Worm (Caenorhabditis elegans) whole organism, L1 larva: Measurements from ENCODE around the gene C08F1.12.

Source experiments
- C16A3.4 ChIP-seq: fragments of 150-350 bp; optimal IDR thresholded peaks from 2 replicates; lab custom pipeline; 2014; ENCODE audit warnings: missing biosample characterization, missing genetic modification characterization
- F16B12.6 ChIP-seq: fragments of 150-350 bp; optimal IDR thresholded peaks from 2 replicates; lab custom pipeline; 2014; ENCODE audit warnings: missing biosample characterization, missing genetic modification characterization
- aha-1 ChIP-seq: fragments of 150-350 bp; optimal IDR thresholded peaks from 2 replicates; lab custom pipeline; 2014; ENCODE audit warnings: missing biosample characterization, missing genetic modification characterization
- alr-1 ChIP-seq: fragments of 200-800 bp; sonication (Bioruptor generic); optimal IDR thresholded peaks from 2 replicates; lab custom pipeline; 2018; ENCODE audit warnings: borderline replicate concordance, mild to moderate bottlenecking, missing genetic modification characterization, missing compliant biosample characterization
- ama-1 ChIP-seq: fragments of 150-350 bp; optimal IDR thresholded peaks from 2 replicates; lab custom pipeline; 2014
- blmp-1 ChIP-seq: fragments of 150-350 bp; optimal IDR thresholded peaks from 2 replicates; lab custom pipeline; 2014; ENCODE audit warnings: missing biosample characterization, missing genetic modification characterization
- ceh-63 ChIP-seq: fragments of 200-800 bp; sonication (Bioruptor generic); optimal IDR thresholded peaks from 2 replicates; lab custom pipeline; 2018; ENCODE audit warnings: mild to moderate bottlenecking, missing genetic modification characterization, missing compliant biosample characterization
- ceh-8 ChIP-seq: fragments of 200-800 bp; sonication (Bioruptor generic); optimal IDR thresholded peaks from 2 replicates; lab custom pipeline; 2018; ENCODE audit warnings: mild to moderate bottlenecking, missing genetic modification characterization, moderate library complexity, missing compliant biosample characterization
- ceh-88 ChIP-seq: fragments of 200-800 bp; sonication (Bioruptor generic); IDR thresholded peaks from 2 replicates; pipeline ENCODE4 v1.3.6; 2022; ENCODE audit warnings: missing genetic modification characterization, missing compliant biosample characterization
- ces-1 ChIP-seq: fragments of 150-350 bp; optimal IDR thresholded peaks from 2 replicates; lab custom pipeline; 2014; ENCODE audit warnings: missing biosample characterization, missing genetic modification reagents, missing genetic modification characterization
- dpl-1 ChIP-seq, 3 experiments: fragments of 150-350 bp in 2 of 3; sonication (generic microtip) in 1 of 3; optimal IDR thresholded peaks; 2 replicates each; lab custom pipeline; 2014 to 2017; ENCODE audit warnings: missing biosample characterization in 3 of 3, missing genetic modification characterization in 3 of 3, missing genetic modification reagents in 3 of 3
- dsc-1 ChIP-seq: sonication (generic microtip); optimal IDR thresholded peaks from 2 replicates; lab custom pipeline; 2016; ENCODE audit warnings: mild to moderate bottlenecking, missing genetic modification characterization, missing compliant biosample characterization
- efl-1 ChIP-seq, 4 experiments: fragments of 150-350 bp; optimal IDR thresholded peaks in 3 of 4; peaks in 1 of 4; 1 replicate in 1 of 4; 2 replicates in 3 of 4; lab custom pipeline; 2014; ENCODE audit warnings: missing biosample characterization in 2 of 4, missing genetic modification characterization in 2 of 4, missing genetic modification reagents in 2 of 4
- egl-13 ChIP-seq: sonication (generic microtip); optimal IDR thresholded peaks from 2 replicates; lab custom pipeline; 2016; ENCODE audit warnings: missing genotype, missing genetic modification reagents, missing genetic modification characterization, missing compliant biosample characterization
- elt-2 ChIP-seq: sonication (generic microtip); optimal IDR thresholded peaks from 2 replicates; lab custom pipeline; 2016; ENCODE audit warnings: missing genetic modification characterization, mild to moderate bottlenecking, inconsistent platforms, missing compliant biosample characterization, missing genetic modification reagents
- elt-3 ChIP-seq, 6 experiments: fragments of 150-350 bp in 1 of 6; sonication (generic microtip); optimal IDR thresholded peaks; 2 replicates each; lab custom pipeline; 2017 to 2018; ENCODE audit warnings: missing biosample characterization in 6 of 6, missing genetic modification characterization in 6 of 6, inconsistent platforms in 1 of 6
- fkh-4 ChIP-seq: sonication (generic microtip); optimal IDR thresholded peaks from 2 replicates; lab custom pipeline; 2016; ENCODE audit warnings: missing compliant biosample characterization, missing genetic modification characterization, borderline replicate concordance
- fos-1 ChIP-seq: fragments of 150-350 bp; optimal IDR thresholded peaks from 2 replicates; lab custom pipeline; 2014; ENCODE audit warnings: missing biosample characterization, missing genetic modification characterization
- hlh-4 ChIP-seq: sonication (generic microtip); optimal IDR thresholded peaks from 2 replicates; lab custom pipeline; 2016; ENCODE audit warnings: mild to moderate bottlenecking, missing genetic modification characterization, missing compliant biosample characterization
- lin-35 ChIP-seq, 2 experiments: fragments of 150-350 bp; optimal IDR thresholded peaks; 2 replicates each; lab custom pipeline; 2014; ENCODE audit warnings: missing biosample characterization in 2 of 2, missing genetic modification characterization in 2 of 2, missing genetic modification reagents in 2 of 2
- lin-39 ChIP-seq: fragments of 150-350 bp; optimal IDR thresholded peaks from 2 replicates; lab custom pipeline; 2014; ENCODE audit warnings: missing biosample characterization, missing genetic modification reagents, missing genetic modification characterization
- mef-2 ChIP-seq: fragments of 150-350 bp; optimal IDR thresholded peaks from 2 replicates; lab custom pipeline; 2014; ENCODE audit warnings: missing biosample characterization, missing genetic modification characterization
- mep-1 ChIP-seq: fragments of 150-350 bp; optimal IDR thresholded peaks from 2 replicates; lab custom pipeline; 2014; ENCODE audit warnings: missing biosample characterization, missing genetic modification characterization
- nhr-71 ChIP-seq: sonication (generic microtip); optimal IDR thresholded peaks from 2 replicates; lab custom pipeline; 2016; ENCODE audit warnings: mild to moderate bottlenecking, missing genetic modification characterization, moderate library complexity, missing compliant biosample characterization
- nhr-85 ChIP-seq: sonication (generic microtip); peaks from one replicate; lab custom pipeline; 2016; ENCODE audit warnings: missing genetic modification characterization, inconsistent platforms, missing compliant biosample characterization
- pqm-1 ChIP-seq: sonication (generic microtip); optimal IDR thresholded peaks from 3 replicates; lab custom pipeline; 2017; ENCODE audit warnings: missing biosample characterization, missing genetic modification characterization
- rnt-1 ChIP-seq: sonication (generic microtip); optimal IDR thresholded peaks from 2 replicates; lab custom pipeline; 2016; ENCODE audit warnings: mild to moderate bottlenecking, missing genetic modification characterization, moderate library complexity, missing compliant biosample characterization
- snpc-4 ChIP-seq: fragments of 150-350 bp; optimal IDR thresholded peaks from 2 replicates; lab custom pipeline; 2014; ENCODE audit warnings: missing biosample characterization, missing genetic modification characterization
- snu-23 ChIP-seq: sonication (generic microtip); optimal IDR thresholded peaks from 2 replicates; lab custom pipeline; 2016; ENCODE audit warnings: missing genetic modification characterization, missing compliant biosample characterization
- sptf-1 ChIP-seq: fragments of 150-350 bp; optimal IDR thresholded peaks from 2 replicates; lab custom pipeline; 2014; ENCODE audit warnings: missing biosample characterization, missing genetic modification characterization
- sup-37 ChIP-seq: fragments of 200-800 bp; sonication (Bioruptor generic); optimal IDR thresholded peaks from 2 replicates; lab custom pipeline; 2018; ENCODE audit warnings: mild to moderate bottlenecking, missing genetic modification characterization, missing compliant biosample characterization
- swsn-7 ChIP-seq: sonication (generic microtip); optimal IDR thresholded peaks from 2 replicates; lab custom pipeline; 2016; ENCODE audit warnings: missing genetic modification characterization, missing compliant biosample characterization
- tbx-2 ChIP-seq: sonication (generic microtip); optimal IDR thresholded peaks from 2 replicates; lab custom pipeline; 2016; ENCODE audit warnings: missing genetic modification characterization, missing compliant biosample characterization
- tlp-1 ChIP-seq: fragments of 150-350 bp; optimal IDR thresholded peaks from 2 replicates; lab custom pipeline; 2014; ENCODE audit warnings: missing biosample characterization, missing genetic modification characterization
- unc-30 ChIP-seq: sonication (generic microtip); optimal IDR thresholded peaks from 2 replicates; lab custom pipeline; 2017; ENCODE audit warnings: missing biosample characterization, missing genetic modification characterization
- zag-1 ChIP-seq: fragments of 150-350 bp; optimal IDR thresholded peaks from 2 replicates; lab custom pipeline; 2014; ENCODE audit warnings: missing biosample characterization, missing genetic modification characterization
- ztf-4 ChIP-seq: fragments of 150-350 bp; optimal IDR thresholded peaks from 2 replicates; lab custom pipeline; 2014; ENCODE audit warnings: missing biosample characterization, missing genetic modification characterization

The C08F1.12 gene

ce11 chrII:1851716-1852115, 45.5 kb upstream of the C08F1.12 start (continued):
- TF ChIP-seq fos-1 (tag; lab: Kevin White, UChicago), result no peak
- no peak for TF ChIP-seq alr-1 (tag; lab: Kevin White, UChicago)
- no peak for TF ChIP-seq rnt-1 (tag; lab: Kevin White, UChicago)
- peak; percentile 84 for TF ChIP-seq tlp-1
- TF ChIP-seq sup-37 (GFP tag; lab: Kevin White, UChicago), result no peak
- TF ChIP-seq zag-1, result no peak
- no peak for TF ChIP-seq ceh-8
- TF ChIP-seq hlh-4 (tag; lab: Kevin White, UChicago), result no peak

DNA sequence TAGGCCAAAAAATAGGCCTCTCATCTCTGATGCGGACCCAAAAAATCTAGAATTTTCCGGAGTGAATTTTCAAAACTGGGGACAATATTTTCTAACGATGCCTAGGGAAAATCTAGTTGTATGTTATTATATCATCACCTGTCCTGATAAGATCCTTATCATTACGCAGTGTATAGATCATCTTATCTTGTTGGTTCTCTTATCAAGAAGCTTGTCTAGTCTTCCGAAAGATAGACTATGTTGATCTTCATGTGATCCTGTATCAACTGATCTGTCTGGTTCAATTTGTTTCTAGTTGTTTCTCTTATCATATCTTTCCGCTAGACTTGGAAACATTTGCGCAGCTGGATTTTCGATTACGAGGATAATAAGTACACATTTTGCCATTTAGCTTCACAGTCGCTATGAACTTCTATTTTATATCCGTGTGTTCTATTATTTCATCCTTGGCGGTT, 44.6 kb upstream of the C08F1.12 start, which contains the start of gene C52E2.3:
C52E2.3 (plus strand) TSS at position 405 of the 455 bp plus-strand sequence.
- TF ChIP-seq mef-2 (tag; lab: Kevin White, UChicago) (no peak), elt-3 (tag; optimal IDR thresholded peaks at IDR 0.05; lab: Kevin White, UChicago) (peak in 5 of 6 experiments; percentile 56 to 80 (median 70)), elt-2 (tag; lab: Kevin White, UChicago) (peak; percentile 81), snpc-4 (tag; lab: Kevin White, UChicago) (no peak), blmp-1 (tag; lab: Kevin White, UChicago) (peak; percentile 26)

DNA sequence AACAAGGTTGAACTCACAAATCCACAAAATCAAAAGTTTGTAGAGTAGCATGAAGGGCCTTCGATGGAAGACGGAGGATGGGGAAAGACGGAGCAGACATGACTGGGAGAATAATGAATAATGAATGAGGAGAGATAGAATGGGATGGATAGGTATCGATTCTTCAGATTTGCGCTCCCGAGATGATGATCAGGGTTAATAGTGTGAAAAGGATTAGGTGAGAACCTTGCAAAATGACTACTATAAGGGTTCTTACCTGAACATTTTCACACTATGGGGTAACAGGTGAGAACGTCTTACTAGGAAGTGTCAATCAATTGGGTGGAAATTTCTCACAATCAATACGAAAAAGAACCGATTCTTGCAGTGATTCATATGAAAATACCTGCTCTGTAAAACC, 44.0 kb upstream of the C08F1.12 start, which contains the start of gene fbxb-96:
fbxb-96 (minus strand) TSS at position 101 of the 400 bp plus-strand sequence.
- TF ChIP-seq dsc-1, result no peak
- TF ChIP-seq ceh-88 (GFP tag; lab: Robert Waterston, UW), result no peak
- no peak for TF ChIP-seq aha-1 (tag; lab: Kevin White, UChicago)
- TF ChIP-seq ces-1 (GFP tag; lab: Kevin White, UChicago), result no peak
- TF ChIP-seq sptf-1 (tag; lab: Kevin White, UChicago), result no peak
- no peak for TF ChIP-seq snu-23 (GFP tag; lab: Kevin White, UChicago)
- no peak for TF ChIP-seq dpl-1 (GFP tag; optimal IDR thresholded peaks at IDR 0.05; lab: Kevin White, UChicago)
- no peak for TF ChIP-seq ceh-63 (GFP tag; lab: Kevin White, UChicago)

- TF ChIP-seq efl-1 (optimal IDR thresholded peaks at IDR 0.05; lab: Kevin White, UChicago), result peak in 1 of 2 experiments; percentile 48
- no peak for TF ChIP-seq efl-1 (GFP tag; optimal IDR thresholded peaks at IDR 0.05 in 1 of 2; lab: Kevin White, UChicago)
- no peak for TF ChIP-seq tbx-2 (tag; lab: Kevin White, UChicago)
- TF ChIP-seq swsn-7 (tag; lab: Kevin White, UChicago), result no peak
- TF ChIP-seq mep-1 (tag; lab: Kevin White, UChicago), result no peak
Observed at ce11 chrII:1848109-1848508, 41.9 kb upstream of the C08F1.12 start, which contains the start of gene fbxb-97. TSS of gene fbxb-97 (minus strand) at chrII:1848161.

ce11 chrII:1844552-1844951, 38.3 kb upstream of the C08F1.12 start:
- TF ChIP-seq C16A3.4 (tag; lab: Kevin White, UChicago) (no peak), ztf-4 (tag; lab: Kevin White, UChicago) (no peak), unc-30 (no peak), nhr-85 (tag; lab: Kevin White, UChicago) (no peak), mef-2 (tag; lab: Kevin White, UChicago) (no peak), lin-35 (GFP tag; optimal IDR thresholded peaks at IDR 0.05; lab: Kevin White, UChicago) (no peak), F16B12.6 (no peak), elt-3 (tag; optimal IDR thresholded peaks at IDR 0.05; lab: Kevin White, UChicago) (no peak)

ce11 chrII:1842894-1843293, 36.6 kb upstream of the C08F1.12 start, which contains the start of the genes C52E2.5 and C52E2.4:
TSS of gene C52E2.5 (minus strand) at chrII:1842936.
TSS of gene C52E2.4 (plus strand) at chrII:1843145.
- TF ChIP-seq lin-35 (GFP tag; optimal IDR thresholded peaks at IDR 0.05; lab: Kevin White, UChicago) (peak in 1 of 2 experiments; percentile 34), nhr-71 (tag; lab: Kevin White, UChicago) (no peak), egl-13 (tag; lab: Kevin White, UChicago) (peak; percentile 5), fkh-4 (tag; lab: Kevin White, UChicago) (no peak), ama-1 (lab: Kevin White, UChicago) (no peak), elt-2 (tag; lab: Kevin White, UChicago) (peak; percentile 96), lin-39 (tag; lab: Kevin White, UChicago) (no peak), efl-1 (optimal IDR thresholded peaks at IDR 0.05; lab: Kevin White, UChicago) (no peak), efl-1 (GFP tag; optimal IDR thresholded peaks at IDR 0.05 in 1 of 2; lab: Kevin White, UChicago) (peak in 1 of 2 experiments; percentile 16), pqm-1 (tag; lab: Kevin White, UChicago) (peak; percentile 16), tlp-1 (peak; percentile 45), alr-1 (tag; lab: Kevin White, UChicago) (no peak)
